Fruit fly (Drosophila melanogaster): Measurements from ENCODE around the gene CG6225.

DNA sequence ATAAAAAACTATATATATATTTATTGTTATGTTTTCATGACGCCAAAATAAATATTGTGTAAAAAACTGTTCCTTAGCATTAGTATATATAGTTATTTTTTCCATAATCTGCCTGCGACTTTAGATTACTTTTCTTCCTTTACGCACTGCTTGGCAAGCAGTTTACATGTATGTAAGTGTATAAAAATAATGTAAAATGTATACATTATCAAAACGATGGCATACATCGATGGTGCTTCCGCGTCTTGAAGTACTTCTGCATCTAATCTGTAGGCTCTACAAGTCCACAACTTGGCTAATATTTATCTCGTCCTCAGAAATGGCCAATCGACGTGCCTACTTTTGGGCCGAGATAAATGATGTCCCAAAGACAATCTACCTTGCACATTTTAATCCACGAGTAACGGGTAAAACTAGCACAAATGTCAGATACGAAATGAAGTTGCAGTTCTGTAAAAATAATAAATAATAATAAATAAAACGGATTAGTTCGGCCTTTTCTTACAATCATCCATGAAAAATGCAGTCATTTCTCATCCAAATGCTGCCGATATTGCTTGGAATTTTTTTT is 16.3 kb upstream of the CG6225 start, which contains the start of gene CG11608:
- no peak for TF ChIP-seq Myc (optimal IDR thresholded peaks at IDR 0.05)
- no peak for TF ChIP-seq psq (optimal IDR thresholded peaks at IDR 0.05)
- no peak for TF ChIP-seq Sin3A (optimal IDR thresholded peaks at IDR 0.05)
- TF ChIP-seq ttk (optimal IDR thresholded peaks at IDR 0.05): no peak
- no peak for TF ChIP-seq h (optimal IDR thresholded peaks at IDR 0.05)
